Worm (Caenorhabditis elegans): ENCODE measurements around the gene cdh-9.

cdh-9 gene

ce11 chrX:16588102-16588501, 6.9 kb upstream of the cdh-9 start:
- TF ChIP-seq fkh-10 (GFP tag; optimal IDR thresholded peaks at IDR 0.05) (peak; percentile 97), C04F5.9 (tag; optimal IDR thresholded peaks at IDR 0.05) (no peak), lin-14 (GFP tag; optimal IDR thresholded peaks at IDR 0.05) (peak; percentile 1)

- TF ChIP-seq mef-2 (tag; optimal IDR thresholded peaks at IDR 0.05) (no peak), pax-3 (tag; optimal IDR thresholded peaks at IDR 0.05) (no peak), zag-1 (tag; optimal IDR thresholded peaks at IDR 0.05) (no peak), C16A3.4 (tag; optimal IDR thresholded peaks at IDR 0.05) (no peak)
Observed at ce11 chrX:16590230-16590629, 4.8 kb upstream of the cdh-9 start.

- TF ChIP-seq nhr-90 (tag; optimal IDR thresholded peaks at IDR 0.05; ENCODE audit: poor library complexity) (peak; percentile 78), hlh-17 (GFP tag; optimal IDR thresholded peaks at IDR 0.05; ENCODE audit: borderline replicate concordance) (no peak), swsn-7 (tag; optimal IDR thresholded peaks at IDR 0.05) (peak; percentile 66), ceh-8 (GFP tag; optimal IDR thresholded peaks at IDR 0.05) (no peak), vab-15 (tag; optimal IDR thresholded peaks at IDR 0.05) (no peak), fos-1 (tag; optimal IDR thresholded peaks at IDR 0.05) (peak; percentile 52), lin-39 (tag; optimal IDR thresholded peaks at IDR 0.05) (no peak), snpc-4 (tag; optimal IDR thresholded peaks at IDR 0.05) (peak; percentile 15), unc-30 (tag; optimal IDR thresholded peaks at IDR 0.05) (no peak), nhr-71 (tag; optimal IDR thresholded peaks at IDR 0.05) (peak; percentile 78), sptf-1 (tag; optimal IDR thresholded peaks at IDR 0.05) (no peak), lin-14 (GFP tag; optimal IDR thresholded peaks at IDR 0.05) (peak; percentile 70), elt-2 (tag; optimal IDR thresholded peaks at IDR 0.05) (no peak), jun-1 (tag; optimal IDR thresholded peaks at IDR 0.05) (peak; percentile 27), pax-3 (tag; optimal IDR thresholded peaks at IDR 0.05) (peak; percentile 26), C16A3.4 (tag; optimal IDR thresholded peaks at IDR 0.05) (peak; percentile 71), unc-130 (tag; optimal IDR thresholded peaks at IDR 0.05) (peak; percentile 14), snu-23 (GFP tag; optimal IDR thresholded peaks at IDR 0.05) (peak; percentile 87), xbp-1 (tag; optimal IDR thresholded peaks at IDR 0.05) (peak; percentile 46), pqm-1 (tag; optimal IDR thresholded peaks at IDR 0.05) (no peak), mdl-1 (tag; optimal IDR thresholded peaks at IDR 0.05) (peak in 1 of 2 experiments; percentile 76), ceh-82 (tag; optimal IDR thresholded peaks at IDR 0.05) (peak; percentile 38 to 54 (median 46)), C34B4.2 (tag; optimal IDR thresholded peaks at IDR 0.05) (no peak), lin-15B (tag; optimal IDR thresholded peaks at IDR 0.05) (no peak), sox-4 (tag; optimal IDR thresholded peaks at IDR 0.05) (peak; percentile 55), rnt-1 (tag; optimal IDR thresholded peaks at IDR 0.05) (peak; percentile 65), unc-98 (GFP tag; IDR thresholded peaks at IDR 0.05) (no peak), zip-4 (GFP tag; optimal IDR thresholded peaks at IDR 0.05) (no peak), tlp-1 (tag; optimal IDR thresholded peaks at IDR 0.05) (no peak), ama-1 (optimal IDR thresholded peaks at IDR 0.05) (no peak), nhr-77 (tag; optimal IDR thresholded peaks at IDR 0.05) (peak; percentile 61), nhr-12 (tag; optimal IDR thresholded peaks at IDR 0.05) (no peak), efl-1 (optimal IDR thresholded peaks at IDR 0.05) (peak; percentile 28), efl-1 (GFP tag; optimal IDR thresholded peaks at IDR 0.05 in 1 of 2) (peak in 1 of 2 experiments; percentile 83), skn-1 (tag; optimal IDR thresholded peaks at IDR 0.05) (peak; percentile 53), egl-13 (tag; optimal IDR thresholded peaks at IDR 0.05) (peak; percentile 28), hpl-2 (GFP tag; optimal IDR thresholded peaks at IDR 0.05) (no peak), fkh-10 (GFP tag; optimal IDR thresholded peaks at IDR 0.05) (peak; percentile 51), fkh-8 (tag; optimal IDR thresholded peaks at IDR 0.05) (peak; percentile 64), nhr-237 (tag; optimal IDR thresholded peaks at IDR 0.05) (peak; percentile 6), pag-3 (tag; optimal IDR thresholded peaks at IDR 0.05; ENCODE audit: borderline replicate concordance, insufficient read depth) (no peak), dsc-1 (tag; optimal IDR thresholded peaks at IDR 0.05) (peak; percentile 76), nhr-19 (GFP tag; conservative IDR thresholded peaks at IDR 0.05) (peak; percentile 67), nhr-47 (tag; optimal IDR thresholded peaks at IDR 0.05) (peak; percentile 80), Y116A8C.19 (tag; optimal IDR thresholded peaks at IDR 0.05; ENCODE audit: borderline replicate concordance) (no peak), mep-1 (tag; optimal IDR thresholded peaks at IDR 0.05) (peak; percentile 81), mef-2 (tag; optimal IDR thresholded peaks at IDR 0.05) (no peak)
Observed at ce11 chrX:16590803-16591202, 4.2 kb upstream of the cdh-9 start.

Data from whole organism, L1 larva.